Fruit fly (Drosophila melanogaster) S2 (cell line): Measurements from ENCODE around the gene Nazo.

Experiments
- CG8478 ChIP-seq: fragments of >200 bp; optimal IDR thresholded peaks from 2 replicates; lab custom pipeline; 2018
- CTCF ChIP-seq, 2 experiments: fragments of >200 bp; optimal IDR thresholded peaks; 2 replicates each; lab custom pipeline; 2018

DNA sequence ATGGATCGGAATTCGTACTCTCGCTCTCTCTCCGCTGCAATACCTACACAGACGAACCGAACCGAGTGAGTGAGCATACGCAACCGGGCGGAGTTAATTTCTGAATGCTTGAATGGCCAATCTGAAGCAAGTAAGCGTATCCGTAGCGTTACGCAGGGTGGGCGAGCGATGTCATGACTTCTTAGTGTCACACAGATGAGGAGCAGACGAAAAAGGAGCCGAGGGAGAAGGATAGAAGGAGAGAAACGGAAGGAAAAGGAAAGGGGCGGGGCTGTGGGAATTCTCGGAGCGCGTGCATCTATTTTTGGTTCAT, 46.8 kb downstream of the Nazo start:
- no peak for TF ChIP-seq CG8478 (lab: Kevin White, UChicago)
- no peak for TF ChIP-seq CTCF (optimal IDR thresholded peaks at IDR 0.05; lab: Kevin White, UChicago)
